Fruit fly (Drosophila melanogaster) whole organism, embryonic: ENCODE data around the gene PGAP2.

Experiments
- Ada2b ChIP-seq: fragments of 200-800 bp; sonication (Bioruptor generic); IDR thresholded peaks from 2 replicates; pipeline ENCODE4 v1.3.6; 2022; ENCODE audit warnings: missing biosample characterization, missing genetic modification characterization
- CG10267 ChIP-seq: fragments of 200-800 bp; sonication (Bioruptor generic); optimal IDR thresholded peaks from 2 replicates; lab custom pipeline; 2018; ENCODE audit warnings: missing biosample characterization, mild to moderate bottlenecking, missing genetic modification characterization, moderate library complexity
- CG10543 ChIP-seq: fragments of 200-800 bp; sonication (Bioruptor generic); optimal IDR thresholded peaks from 3 replicates; lab custom pipeline; 2017; ENCODE audit warnings: missing biosample characterization, mild to moderate bottlenecking, missing genetic modification characterization, moderate library complexity
- CG10654 ChIP-seq: fragments of 200-800 bp; sonication (Bioruptor generic); optimal IDR thresholded peaks from 2 replicates; lab custom pipeline; 2016; ENCODE audit warnings: missing biosample characterization, missing genetic modification characterization
- CG10959 ChIP-seq: fragments of 200-800 bp; sonication (Bioruptor generic); IDR thresholded peaks from 2 replicates; pipeline ENCODE4 v1.3.6; 2022; ENCODE audit warnings: missing biosample characterization, missing genetic modification characterization
- CG11695 ChIP-seq: fragments of 200-800 bp; sonication (Bioruptor generic); IDR thresholded peaks from 3 replicates; pipeline ENCODE4 v1.3.6; 2022; ENCODE audit warnings: missing biosample characterization, missing genetic modification characterization
- CG12942 ChIP-seq: fragments of 200-800 bp; sonication (Bioruptor generic); optimal IDR thresholded peaks from 3 replicates; lab custom pipeline; 2016; ENCODE audit warnings: missing biosample characterization, missing genetic modification characterization
- CG13624 ChIP-seq: fragments of 200-800 bp; sonication (Bioruptor generic); optimal IDR thresholded peaks from 2 replicates; lab custom pipeline; 2016; ENCODE audit warnings: missing biosample characterization, missing genetic modification characterization
- CG14441 ChIP-seq: fragments of 200-800 bp; sonication (Bioruptor generic); IDR thresholded peaks from 2 replicates; pipeline ENCODE4 v1.3.6; 2022; ENCODE audit warnings: missing biosample characterization, missing genetic modification characterization
- CG15073 ChIP-seq: fragments of 200-800 bp; sonication (Bioruptor generic); optimal IDR thresholded peaks from 2 replicates; lab custom pipeline; 2016; ENCODE audit warnings: missing biosample characterization, missing genetic modification characterization
- CG16863 ChIP-seq: fragments of 200-800 bp; sonication (Bioruptor generic); optimal IDR thresholded peaks from 3 replicates; lab custom pipeline; 2016; ENCODE audit warnings: missing biosample characterization, missing genetic modification characterization
- CG1832 ChIP-seq: fragments of 200-800 bp; sonication (Bioruptor generic); optimal IDR thresholded peaks from 2 replicates; lab custom pipeline; 2017; ENCODE audit warnings: missing biosample characterization, mild to moderate bottlenecking, missing genetic modification characterization, inconsistent platforms
- CG18764 ChIP-seq: fragments of 200-800 bp; sonication (Bioruptor generic); optimal IDR thresholded peaks from 3 replicates; lab custom pipeline; 2016; ENCODE audit warnings: missing biosample characterization, missing genetic modification characterization
- CG3407 ChIP-seq: fragments of 200-800 bp; sonication (Bioruptor generic); optimal IDR thresholded peaks from 2 replicates; lab custom pipeline; 2018; ENCODE audit warnings: missing biosample characterization, mild to moderate bottlenecking, missing genetic modification characterization
- CG34376 ChIP-seq: fragments of 200-800 bp; sonication (Bioruptor generic); optimal IDR thresholded peaks from 2 replicates; lab custom pipeline; 2018; ENCODE audit warnings: missing biosample characterization, mild to moderate bottlenecking, missing genetic modification characterization
- CG3847 ChIP-seq: fragments of 200-800 bp; sonication (Bioruptor generic); IDR thresholded peaks from 2 replicates; pipeline ENCODE4 v1.3.6; 2022; ENCODE audit warnings: missing biosample characterization, missing genetic modification characterization
- CG4424 ChIP-seq: fragments of 200-800 bp; sonication (Bioruptor generic); optimal IDR thresholded peaks from 3 replicates; lab custom pipeline; 2016; ENCODE audit warnings: missing biosample characterization, missing genetic modification characterization
- CG4707 ChIP-seq: fragments of 200-800 bp; sonication (Bioruptor generic); optimal IDR thresholded peaks from 2 replicates; lab custom pipeline; 2018; ENCODE audit warnings: missing biosample characterization, mild to moderate bottlenecking, missing genetic modification characterization, moderate library complexity
- CG4820 ChIP-seq: fragments of 200-800 bp; sonication (Bioruptor generic); optimal IDR thresholded peaks from 3 replicates; lab custom pipeline; 2016; ENCODE audit warnings: missing biosample characterization, missing genetic modification characterization
- CG5953 ChIP-seq: fragments of 200-800 bp; sonication (Bioruptor generic); IDR thresholded peaks from 2 replicates; pipeline ENCODE4 v1.3.6; 2022; ENCODE audit warnings: missing biosample characterization, missing genetic modification characterization
- CG7357 ChIP-seq: fragments of 200-800 bp; sonication (Bioruptor generic); IDR thresholded peaks from 3 replicates; pipeline ENCODE4 v1.3.6; 2022; ENCODE audit warnings: missing biosample characterization, missing genetic modification characterization
- Dek ChIP-seq: fragments of 200-800 bp; sonication (Bioruptor generic); optimal IDR thresholded peaks from 3 replicates; lab custom pipeline; 2019; ENCODE audit warnings: missing biosample characterization, mild to moderate bottlenecking, missing genetic modification characterization, moderate library complexity
- HHEX ChIP-seq: fragments of 200-800 bp; sonication (Bioruptor generic); optimal IDR thresholded peaks from 3 replicates; lab custom pipeline; 2017; ENCODE audit warnings: missing biosample characterization, mild to moderate bottlenecking, missing genetic modification characterization, missing genetic modification reagents
- MBD-R2 ChIP-seq: fragments of 200-800 bp; sonication (Bioruptor generic); IDR thresholded peaks from 2 replicates; pipeline ENCODE4 v1.3.6; 2022; ENCODE audit warnings: missing biosample characterization, missing genetic modification characterization
- Neu2 ChIP-seq: fragments of 200-800 bp; sonication (Bioruptor generic); optimal IDR thresholded peaks from 3 replicates; lab custom pipeline; 2016; ENCODE audit warnings: missing biosample characterization, missing genetic modification characterization, borderline replicate concordance
- Sin3A ChIP-seq: fragments of >200 bp; optimal IDR thresholded peaks from 2 replicates; lab custom pipeline; 2018
- Sox102F ChIP-seq: fragments of 200-800 bp; sonication (Bioruptor generic); optimal IDR thresholded peaks from 2 replicates; lab custom pipeline; 2018; ENCODE audit warnings: missing biosample characterization, mild to moderate bottlenecking, missing genetic modification characterization, moderate library complexity
- ac ChIP-seq: fragments of 200-800 bp; sonication (Bioruptor generic); optimal IDR thresholded peaks from 3 replicates; lab custom pipeline; 2017; ENCODE audit warnings: missing biosample characterization, mild to moderate bottlenecking, missing genetic modification characterization
- bcd ChIP-seq: fragments of 200-800 bp; sonication (Bioruptor generic); optimal IDR thresholded peaks from 2 replicates; lab custom pipeline; 2017; ENCODE audit warnings: missing biosample characterization, mild to moderate bottlenecking, missing genetic modification characterization
- bsh ChIP-seq, 2 experiments: fragments of 200-800 bp; sonication (Bioruptor generic); optimal IDR thresholded peaks; 2 replicates each; lab custom pipeline; 2017 to 2018; ENCODE audit warnings: mild to moderate bottlenecking in 2 of 2, missing biosample characterization in 2 of 2, missing genetic modification characterization in 2 of 2, moderate library complexity in 1 of 2
- croc ChIP-seq: fragments of 200-800 bp; sonication (Bioruptor generic); conservative IDR thresholded peaks from 3 replicates; pipeline ENCODE4 v1.3.6; 2022; ENCODE audit warnings: missing biosample characterization, missing genetic modification characterization
- eyg ChIP-seq: fragments of 200-800 bp; sonication (Bioruptor generic); optimal IDR thresholded peaks from 3 replicates; lab custom pipeline; 2016; ENCODE audit warnings: missing biosample characterization, missing genetic modification characterization
- grau ChIP-seq: fragments of 200-800 bp; optimal IDR thresholded peaks from 3 replicates; lab custom pipeline; 2019; ENCODE audit warnings: missing biosample characterization, mild to moderate bottlenecking, missing genetic modification characterization, moderate library complexity
- gsb-n ChIP-seq: fragments of 200-800 bp; sonication (Bioruptor generic); optimal IDR thresholded peaks from 3 replicates; lab custom pipeline; 2018; ENCODE audit warnings: missing biosample characterization, mild to moderate bottlenecking, missing genetic modification characterization
- gt ChIP-seq: fragments of 200-800 bp; sonication (Bioruptor generic); IDR thresholded peaks from 2 replicates; pipeline ENCODE4 v1.3.6; 2022; ENCODE audit warnings: missing biosample characterization, missing genetic modification characterization
- kah ChIP-seq: fragments of 200-800 bp; sonication (Bioruptor generic); optimal IDR thresholded peaks from 2 replicates; lab custom pipeline; 2018; ENCODE audit warnings: missing biosample characterization, mild to moderate bottlenecking, missing genetic modification characterization
- kni ChIP-seq: fragments of 200-800 bp; sonication (Bioruptor generic); optimal IDR thresholded peaks from 3 replicates; lab custom pipeline; 2017; ENCODE audit warnings: mild to moderate bottlenecking, missing biosample characterization, missing genetic modification reagents, missing genetic modification characterization
- lbe ChIP-seq: fragments of 200-800 bp; sonication (Bioruptor generic); optimal IDR thresholded peaks from 2 replicates; lab custom pipeline; 2016; ENCODE audit warnings: missing biosample characterization, mild to moderate bottlenecking, missing genetic modification characterization
- lola ChIP-seq, 3 experiments: fragments of >200 bp in 2 of 3; fragments of 200-800 bp in 1 of 3; sonication (Bioruptor generic) in 1 of 3; optimal IDR thresholded peaks; 2 replicates each; lab custom pipeline; 2017 to 2019; ENCODE audit warnings: missing biosample characterization in 3 of 3, missing genetic modification characterization in 3 of 3, mild to moderate bottlenecking in 1 of 3, moderate library complexity in 1 of 3
- oc ChIP-seq: fragments of 200-800 bp; sonication (Bioruptor generic); optimal IDR thresholded peaks from 2 replicates; lab custom pipeline; 2018; ENCODE audit warnings: missing biosample characterization, mild to moderate bottlenecking, missing genetic modification characterization, moderate library complexity
- p53 ChIP-seq: fragments of 200-800 bp; sonication (Bioruptor generic); optimal IDR thresholded peaks from 2 replicates; lab custom pipeline; 2016; ENCODE audit warnings: missing biosample characterization, missing genetic modification characterization
- sc ChIP-seq, 3 experiments: fragments of >200 bp in 2 of 3; fragments of 200-800 bp in 1 of 3; sonication (Bioruptor generic) in 1 of 3; optimal IDR thresholded peaks; 2 replicates in 2 of 3; 3 replicates in 1 of 3; lab custom pipeline; 2017; ENCODE audit warnings: mild to moderate bottlenecking in 1 of 3, missing biosample characterization in 1 of 3, missing genetic modification characterization in 1 of 3, missing genetic modification reagents in 1 of 3
- slou ChIP-seq: fragments of 200-800 bp; sonication (Bioruptor generic); optimal IDR thresholded peaks from 3 replicates; lab custom pipeline; 2016; ENCODE audit warnings: missing biosample characterization, missing genetic modification characterization
- slp2 ChIP-seq: fragments of 200-800 bp; sonication (Bioruptor generic); optimal IDR thresholded peaks from 2 replicates; lab custom pipeline; 2016; ENCODE audit warnings: missing biosample characterization, missing genetic modification characterization
- sna ChIP-seq: fragments of 200-800 bp; sonication (Bioruptor generic); IDR thresholded peaks from 2 replicates; pipeline ENCODE4 v1.3.6; 2022; ENCODE audit warnings: missing biosample characterization, missing genetic modification characterization; ENCODE audit not compliant: partially characterized antibody
- sqz ChIP-seq: fragments of 200-800 bp; sonication (Bioruptor generic); optimal IDR thresholded peaks from 3 replicates; lab custom pipeline; 2018; ENCODE audit warnings: missing biosample characterization, mild to moderate bottlenecking, missing genetic modification characterization
- tio ChIP-seq: fragments of 200-800 bp; sonication (Bioruptor generic); optimal IDR thresholded peaks from 2 replicates; lab custom pipeline; 2017; ENCODE audit warnings: missing biosample characterization, missing genetic modification characterization, inconsistent platforms
- vfl ChIP-seq: fragments of 200-800 bp; sonication (Bioruptor generic); optimal IDR thresholded peaks from 2 replicates; lab custom pipeline; 2016; ENCODE audit warnings: missing biosample characterization, missing genetic modification characterization
- zen2 ChIP-seq: fragments of 200-800 bp; sonication (Bioruptor generic); IDR thresholded peaks from 3 replicates; pipeline ENCODE4 v1.3.6; 2022; ENCODE audit warnings: missing biosample characterization, missing genetic modification characterization; ENCODE audit not compliant: partially characterized antibody

Gene PGAP2

DNA sequence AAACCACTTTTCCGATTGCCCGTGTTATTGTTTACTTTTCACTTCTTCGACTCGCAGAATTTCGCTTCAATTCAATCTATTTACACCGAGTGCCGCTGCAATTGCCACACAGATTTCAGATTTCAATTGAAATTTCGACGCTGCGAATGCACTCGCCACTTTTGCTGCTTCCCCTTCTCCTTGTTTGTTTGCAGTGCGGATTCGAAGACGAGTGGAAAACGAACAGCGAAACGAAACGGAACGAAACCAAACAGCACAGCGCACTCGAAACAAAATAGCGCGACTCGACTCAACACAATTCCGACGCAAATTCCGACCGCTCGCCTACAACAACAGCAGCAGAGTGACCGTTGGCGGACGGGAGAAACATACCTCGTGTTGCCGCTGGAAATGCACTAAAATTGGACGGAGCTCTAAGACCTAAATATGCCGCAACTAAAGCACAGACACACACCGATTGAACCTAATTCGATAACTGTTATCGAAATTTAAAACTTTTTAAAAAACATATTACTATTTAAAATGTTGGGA is 31.5 kb upstream of the PGAP2 start, which contains the start of gene drongo (continued):
- TF ChIP-seq grau (tag; lab: Kevin White, UChicago) (peak; percentile 25), CG4424 (GFP tag; lab: Kevin White, UChicago) (no peak), bsh (GFP tag; optimal IDR thresholded peaks at IDR 0.05; lab: Kevin White, UChicago) (peak; percentile 12 to 17), slp2 (GFP tag; lab: Kevin White, UChicago) (no peak), CG3407 (GFP tag; lab: Kevin White, UChicago) (peak; percentile 5), CG34376 (peak; percentile 57), Ada2b (GFP tag; lab: Robert Waterston, UW) (no peak), CG12942 (no peak), CG10543 (GFP tag; lab: Kevin White, UChicago) (peak; percentile 76), ac (GFP tag; lab: Kevin White, UChicago) (no peak), oc (no peak), vfl (GFP tag; lab: Kevin White, UChicago) (peak; percentile 57), kah (GFP tag; lab: Kevin White, UChicago) (peak; percentile 83), Sox102F (no peak), CG10654 (GFP tag; lab: Kevin White, UChicago) (no peak), CG10267 (tag; lab: Kevin White, UChicago) (peak; percentile 51), kni (peak; percentile 63), CG11695 (GFP tag; lab: Robert Waterston, UW) (no peak), sna (GFP tag; lab: Robert Waterston, UW) (peak; percentile 52; the same call in 1 of the 2 replicates), CG13624 (GFP tag; lab: Kevin White, UChicago) (peak; percentile 65), sqz (GFP tag; lab: Kevin White, UChicago) (peak; percentile 39), CG16863 (GFP tag; lab: Kevin White, UChicago) (no peak), MBD-R2 (GFP tag; lab: Robert Waterston, UW) (peak; percentile 37), gsb-n (tag; lab: Kevin White, UChicago) (peak; percentile 39), eyg (GFP tag; lab: Kevin White, UChicago) (no peak), CG4820 (GFP tag; lab: Kevin White, UChicago) (no peak), CG1832 (GFP tag; lab: Kevin White, UChicago) (no peak), bcd (GFP tag; lab: Kevin White, UChicago) (peak; percentile 7), Neu2 (no peak), sc (optimal IDR thresholded peaks at IDR 0.05; lab: Kevin White, UChicago) (no peak), sc (GFP tag; optimal IDR thresholded peaks at IDR 0.05; lab: Kevin White, UChicago) (no peak), CG7357 (0 out of 3 replicates have a peak, but pooled peaks have one; percentile 20), gt (GFP tag; lab: Robert Waterston, UW) (no peak), lola (GFP tag; optimal IDR thresholded peaks at IDR 0.05; lab: Kevin White, UChicago) (no peak), CG14441 (peak; percentile 32; the same call in 1 of the 2 replicates), HHEX (GFP tag; lab: Kevin White, UChicago) (peak; percentile 54), Dek (tag; lab: Kevin White, UChicago) (no peak), CG3847 (GFP tag; lab: Robert Waterston, UW) (peak; percentile 33; the same call in 1 of the 2 replicates), CG4707 (GFP tag; lab: Kevin White, UChicago) (peak; percentile 38), Sin3A (lab: Kevin White, UChicago) (peak; percentile 37), CG18764 (no peak), croc (GFP tag; lab: Robert Waterston, UW) (no peak), lbe (GFP tag; lab: Kevin White, UChicago) (no peak), tio (GFP tag; lab: Kevin White, UChicago) (no peak), CG5953 (GFP tag; lab: Robert Waterston, UW) (peak; percentile 47; the same call in 1 of the 2 replicates), zen2 (GFP tag; lab: Robert Waterston, UW) (no peak; the same call in 1 of the 3 replicates), slou (GFP tag; lab: Kevin White, UChicago) (no peak), p53 (GFP tag; lab: Kevin White, UChicago) (peak; percentile 50), CG15073 (no peak), CG10959 (no peak)
